Worm (Caenorhabditis elegans) whole organism, young adult: Measurements from ENCODE around the gene rde-12.
A peak's percentile ranks its signal among the peaks of the same experiment; 100 is the strongest.

ENCODE experiments used
- C17E4.6 ChIP-seq: fragments of 200-800 bp; sonication (Bioruptor generic); IDR thresholded peaks from 2 replicates; pipeline ENCODE4 v1.3.6; 2022; ENCODE audit warnings: missing genetic modification reagents, missing genetic modification characterization, missing compliant biosample characterization
- D2030.7 ChIP-seq: fragments of 200-800 bp; sonication (Bioruptor generic); IDR thresholded peaks from 2 replicates; pipeline ENCODE4 v1.3.6; 2022; ENCODE audit warnings: missing genetic modification reagents, missing genetic modification characterization, missing compliant biosample characterization
- F10E7.11 ChIP-seq: sonication (generic microtip); optimal IDR thresholded peaks from 2 replicates; lab custom pipeline; 2017; ENCODE audit warnings: mild to moderate bottlenecking, missing genetic modification characterization, moderate library complexity, missing compliant biosample characterization
- F23B12.7 ChIP-seq: sonication (generic microtip); optimal IDR thresholded peaks from 2 replicates; lab custom pipeline; 2017; ENCODE audit warnings: missing genetic modification characterization, mild to moderate bottlenecking, missing compliant biosample characterization, antibody characterized with exemption, moderate library complexity; ENCODE audit not compliant: insufficient read depth
- F33H1.4 ChIP-seq: fragments of 200-800 bp; sonication (Bioruptor generic); IDR thresholded peaks from 2 replicates; pipeline ENCODE4 v1.3.6; 2022; ENCODE audit warnings: missing genetic modification reagents, missing genetic modification characterization, missing compliant biosample characterization
- F37B4.10 ChIP-seq: fragments of 200-800 bp; sonication (Bioruptor generic); IDR thresholded peaks from 2 replicates; pipeline ENCODE4 v1.3.6; 2022; ENCODE audit warnings: missing genetic modification characterization, missing compliant biosample characterization
- F57A8.1 ChIP-seq: fragments of 200-800 bp; sonication (Bioruptor generic); optimal IDR thresholded peaks from 2 replicates; lab custom pipeline; 2018; ENCODE audit warnings: mild to moderate bottlenecking, missing genetic modification characterization, moderate library complexity, missing compliant biosample characterization
- F57C9.4 ChIP-seq: sonication (generic microtip); optimal IDR thresholded peaks from 2 replicates; lab custom pipeline; 2017; ENCODE audit warnings: mild to moderate bottlenecking, missing genetic modification characterization, missing compliant biosample characterization
- Y53F4B.3 ChIP-seq: fragments of 200-800 bp; sonication (Bioruptor generic); IDR thresholded peaks from 2 replicates; pipeline ENCODE4 v1.3.6; 2022; ENCODE audit warnings: missing genetic modification reagents, missing genetic modification characterization, missing compliant biosample characterization
- Y56A3A.18 ChIP-seq: fragments of 200-800 bp; sonication (Bioruptor generic); IDR thresholded peaks from 2 replicates; pipeline ENCODE4 v1.3.6; 2022; ENCODE audit warnings: missing genetic modification reagents, missing genetic modification characterization, missing compliant biosample characterization
- Y79H2A.3 ChIP-seq: fragments of 200-800 bp; sonication (Bioruptor generic); conservative IDR thresholded peaks from 2 replicates; pipeline ENCODE4 v1.3.6; 2022; ENCODE audit warnings: missing genetic modification reagents, missing genetic modification characterization, missing compliant biosample characterization
- Y95B8A.8 ChIP-seq: fragments of 200-800 bp; sonication (Bioruptor generic); IDR thresholded peaks from 2 replicates; pipeline ENCODE4 v1.3.6; 2022; ENCODE audit warnings: missing genetic modification reagents, missing genetic modification characterization, missing compliant biosample characterization
- ZK185.1 ChIP-seq: sonication (generic microtip); optimal IDR thresholded peaks from 2 replicates; lab custom pipeline; 2016; ENCODE audit warnings: mild to moderate bottlenecking, missing genetic modification characterization, missing compliant biosample characterization; ENCODE audit not compliant: poor library complexity, severe bottlenecking
- ama-1 ChIP-seq, 3 experiments: fragments of 150-350 bp in 1 of 3; sonication (generic microtip) in 2 of 3; optimal IDR thresholded peaks; 2 replicates each; lab custom pipeline; 2014 to 2018; ENCODE audit warnings: missing biosample characterization in 2 of 3, missing genetic modification characterization in 2 of 3, missing genetic modification reagents in 2 of 3
- athp-1 ChIP-seq: sonication (generic microtip); optimal IDR thresholded peaks from 2 replicates; lab custom pipeline; 2017; ENCODE audit warnings: mild to moderate bottlenecking, missing genetic modification characterization, missing compliant biosample characterization
- attf-5 ChIP-seq: fragments of 200-800 bp; sonication (Bioruptor generic); optimal IDR thresholded peaks from 2 replicates; lab custom pipeline; 2018; ENCODE audit warnings: mild to moderate bottlenecking, missing genetic modification characterization, missing compliant biosample characterization
- attf-6 ChIP-seq: fragments of 200-800 bp; sonication (Bioruptor generic); IDR thresholded peaks from 2 replicates; pipeline ENCODE4 v1.3.6; 2022; ENCODE audit warnings: missing genetic modification reagents, missing genetic modification characterization, missing compliant biosample characterization
- bed-2 ChIP-seq: fragments of 200-800 bp; sonication (Bioruptor generic); IDR thresholded peaks from 2 replicates; pipeline ENCODE4 v1.3.6; 2022; ENCODE audit warnings: missing genetic modification reagents, missing genetic modification characterization, missing compliant biosample characterization
- ccch-3 ChIP-seq: fragments of 200-800 bp; sonication (Bioruptor generic); optimal IDR thresholded peaks from 2 replicates; lab custom pipeline; 2018; ENCODE audit warnings: mild to moderate bottlenecking, missing genetic modification characterization, missing compliant biosample characterization
- cebp-2 ChIP-seq: fragments of 200-800 bp; sonication (Bioruptor generic); IDR thresholded peaks from 2 replicates; pipeline ENCODE4 v1.3.6; 2022; ENCODE audit warnings: missing genetic modification characterization, missing compliant biosample characterization
- ceh-58 ChIP-seq: fragments of 200-800 bp; sonication (Bioruptor generic); IDR thresholded peaks from 2 replicates; pipeline ENCODE4 v1.3.6; 2022; ENCODE audit warnings: missing genetic modification characterization, missing compliant biosample characterization
- ceh-91 ChIP-seq: fragments of 200-800 bp; sonication (Bioruptor generic); IDR thresholded peaks from 2 replicates; pipeline ENCODE4 v1.3.6; 2022; ENCODE audit warnings: missing genetic modification reagents, missing genetic modification characterization, missing compliant biosample characterization
- chd-7 ChIP-seq: sonication (generic microtip); optimal IDR thresholded peaks from 2 replicates; lab custom pipeline; 2016; ENCODE audit warnings: mild to moderate bottlenecking, missing genetic modification characterization, moderate library complexity, missing compliant biosample characterization
- dpl-1 ChIP-seq: fragments of 150-350 bp; optimal IDR thresholded peaks from 2 replicates; lab custom pipeline; 2014; ENCODE audit warnings: missing biosample characterization, missing genetic modification reagents, missing genetic modification characterization
- egrh-3 ChIP-seq: fragments of 200-800 bp; sonication (Bioruptor generic); IDR thresholded peaks from 2 replicates; pipeline ENCODE4 v1.3.6; 2022; ENCODE audit warnings: missing genetic modification reagents, missing genetic modification characterization, missing compliant biosample characterization
- ekl-4 ChIP-seq: fragments of 200-800 bp; sonication (Bioruptor generic); IDR thresholded peaks from 2 replicates; pipeline ENCODE4 v1.3.6; 2022; ENCODE audit warnings: missing genetic modification reagents, missing genetic modification characterization, missing compliant biosample characterization
- gei-17 ChIP-seq: fragments of 200-800 bp; sonication (Bioruptor generic); optimal IDR thresholded peaks from 2 replicates; lab custom pipeline; 2018; ENCODE audit warnings: mild to moderate bottlenecking, missing genetic modification characterization, missing compliant biosample characterization
- him-1 ChIP-seq: sonication (generic microtip); optimal IDR thresholded peaks from 2 replicates; lab custom pipeline; 2016; ENCODE audit warnings: missing genotype, missing genetic modification reagents, missing genetic modification characterization, missing compliant biosample characterization
- hsf-1 ChIP-seq: fragments of 200-800 bp; sonication (Bioruptor generic); IDR thresholded peaks from 2 replicates; pipeline ENCODE4 v1.3.6; 2022; ENCODE audit warnings: missing genetic modification reagents, missing genetic modification characterization, missing compliant biosample characterization
- lin-26 ChIP-seq: fragments of 200-800 bp; sonication (Bioruptor generic); IDR thresholded peaks from 2 replicates; pipeline ENCODE4 v1.3.6; 2022; ENCODE audit warnings: missing genetic modification reagents, missing genetic modification characterization, missing compliant biosample characterization
- lsl-1 ChIP-seq: fragments of 200-800 bp; sonication (Bioruptor generic); optimal IDR thresholded peaks from 2 replicates; lab custom pipeline; 2018; ENCODE audit warnings: mild to moderate bottlenecking, missing genetic modification characterization, moderate library complexity, missing compliant biosample characterization
- madf-10 ChIP-seq: sonication (generic microtip); optimal IDR thresholded peaks from 2 replicates; lab custom pipeline; 2016; ENCODE audit warnings: mild to moderate bottlenecking, missing genetic modification characterization, missing compliant biosample characterization
- madf-6 ChIP-seq: fragments of 200-800 bp; sonication (Bioruptor generic); IDR thresholded peaks from 2 replicates; pipeline ENCODE4 v1.3.6; 2022; ENCODE audit warnings: missing genetic modification reagents, missing genetic modification characterization, missing compliant biosample characterization
- mcd-1 ChIP-seq: fragments of 200-800 bp; sonication (Bioruptor generic); IDR thresholded peaks from 2 replicates; pipeline ENCODE4 v1.3.6; 2022; ENCODE audit warnings: missing genetic modification reagents, missing genetic modification characterization, missing compliant biosample characterization
- nhr-179 ChIP-seq: sonication (generic microtip); optimal IDR thresholded peaks from 2 replicates; lab custom pipeline; 2016; ENCODE audit warnings: mild to moderate bottlenecking, missing genetic modification characterization, missing compliant biosample characterization
- nhr-27 ChIP-seq: fragments of 200-800 bp; sonication (Bioruptor generic); optimal IDR thresholded peaks from 2 replicates; lab custom pipeline; 2018; ENCODE audit warnings: mild to moderate bottlenecking, missing genetic modification characterization, moderate library complexity, missing compliant biosample characterization
- nhr-80 ChIP-seq: sonication (generic microtip); optimal IDR thresholded peaks from 2 replicates; lab custom pipeline; 2016; ENCODE audit warnings: missing genetic modification characterization, missing compliant biosample characterization
- rcor-1 ChIP-seq: fragments of 200-800 bp; sonication (Bioruptor generic); IDR thresholded peaks from 2 replicates; pipeline ENCODE4 v1.3.6; 2022; ENCODE audit warnings: missing genetic modification reagents, missing genetic modification characterization, missing compliant biosample characterization
- snpc-3.4 ChIP-seq: sonication (generic microtip); optimal IDR thresholded peaks from 2 replicates; lab custom pipeline; 2017; ENCODE audit warnings: missing genetic modification characterization, mild to moderate bottlenecking, missing compliant biosample characterization, antibody characterized with exemption, moderate library complexity, missing genotype, missing genetic modification reagents
- somi-1 ChIP-seq: fragments of 200-800 bp; sonication (Bioruptor generic); optimal IDR thresholded peaks from 2 replicates; lab custom pipeline; 2018; ENCODE audit warnings: mild to moderate bottlenecking, missing genetic modification characterization, missing compliant biosample characterization
- tbp1 ChIP-seq: fragments of 200-800 bp; sonication (Bioruptor generic); optimal IDR thresholded peaks from 2 replicates; lab custom pipeline; 2018; ENCODE audit warnings: mild to moderate bottlenecking, missing genetic modification characterization, missing compliant biosample characterization
- unc-62 ChIP-seq: fragments of 150-350 bp; optimal IDR thresholded peaks from 2 replicates; lab custom pipeline; 2014; ENCODE audit warnings: missing biosample characterization, missing genetic modification reagents, missing genetic modification characterization
- xnd-1 ChIP-seq: sonication (generic microtip); optimal IDR thresholded peaks from 2 replicates; lab custom pipeline; 2016; ENCODE audit warnings: missing genotype, missing genetic modification reagents, missing genetic modification characterization, missing compliant biosample characterization
- zim-3 ChIP-seq: sonication (generic microtip); optimal IDR thresholded peaks from 2 replicates; lab custom pipeline; 2017; ENCODE audit warnings: mild to moderate bottlenecking, missing genetic modification characterization, moderate library complexity, missing compliant biosample characterization
- ztf-18 ChIP-seq: sonication (generic microtip); optimal IDR thresholded peaks from 2 replicates; lab custom pipeline; 2016; ENCODE audit warnings: missing genotype, mild to moderate bottlenecking, missing genetic modification characterization, missing compliant biosample characterization
- ztf-26 ChIP-seq: sonication (generic microtip); optimal IDR thresholded peaks from 2 replicates; lab custom pipeline; 2017; ENCODE audit warnings: missing genetic modification characterization, missing compliant biosample characterization

rde-12 gene

DNA sequence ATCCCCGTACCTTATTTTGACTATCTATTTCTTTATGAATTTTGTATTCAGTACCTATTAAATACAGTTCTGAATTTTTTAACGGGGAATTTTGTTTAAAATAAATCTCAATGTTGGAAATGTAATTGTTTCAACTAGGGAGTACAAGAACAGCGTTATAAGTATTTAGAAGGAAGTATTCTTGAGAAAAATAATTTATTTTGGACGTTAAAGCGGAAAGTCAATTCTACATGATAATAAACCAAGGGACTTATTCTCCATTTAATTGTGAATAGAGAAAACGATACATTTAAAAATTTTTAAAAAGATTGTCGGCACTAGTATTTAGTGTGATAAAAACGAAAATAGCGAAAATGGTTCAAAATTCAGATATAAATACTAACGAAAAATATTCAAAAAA lies 4.0 kb downstream of the rde-12 start (continued):
- TF ChIP-seq C17E4.6 (no peak), athp-1 (tag; lab: Kevin White, UChicago) (peak; percentile 64), ztf-26 (no peak), Y95B8A.8 (GFP tag; lab: Robert Waterston, UW) (peak; percentile 73), ceh-58 (GFP tag; lab: Robert Waterston, UW) (0 out of 2 replicates have a peak, but pooled peaks have one; percentile 12), zim-3 (tag; lab: Kevin White, UChicago) (no peak), him-1 (peak; percentile 71), F37B4.10 (GFP tag; lab: Robert Waterston, UW) (no peak), rcor-1 (GFP tag; lab: Robert Waterston, UW) (peak; percentile 59), F57C9.4 (tag; lab: Kevin White, UChicago) (no peak), madf-10 (tag; lab: Kevin White, UChicago) (no peak), ztf-18 (tag; lab: Kevin White, UChicago) (peak; percentile 24), ZK185.1 (no peak), F57A8.1 (GFP tag; lab: Kevin White, UChicago) (no peak)

DNA sequence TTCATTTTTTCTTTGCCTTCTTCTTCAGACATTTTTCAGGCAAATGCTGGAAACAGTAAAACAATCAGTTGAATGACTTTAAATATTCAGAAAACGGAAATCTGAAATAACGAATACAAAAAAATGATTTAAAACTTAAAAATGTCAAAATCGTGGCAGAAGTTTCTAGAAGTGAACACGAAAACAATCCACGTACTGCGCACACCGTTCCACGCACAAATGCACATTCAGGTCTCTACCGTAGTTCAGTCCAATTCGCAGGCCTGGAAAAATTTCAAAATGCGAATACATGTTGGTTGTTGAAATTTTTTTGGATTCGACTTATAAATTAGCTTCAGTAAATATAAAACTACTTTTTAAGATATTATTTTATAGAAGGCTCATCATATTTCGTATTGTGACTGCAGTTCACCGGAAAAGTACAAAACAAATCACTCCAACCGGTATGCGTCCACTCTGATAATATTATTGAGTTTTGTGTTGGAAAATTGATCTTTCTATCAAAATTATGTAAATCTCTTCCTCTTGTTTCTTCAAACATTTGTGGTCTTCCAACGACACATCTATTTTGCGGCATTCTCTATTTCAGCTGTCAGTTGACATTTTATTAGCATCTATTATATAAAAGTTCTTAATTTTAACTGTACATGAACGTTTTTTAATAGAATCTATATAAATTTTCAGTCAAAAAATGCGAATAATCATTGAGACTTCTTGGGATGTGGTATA lies 6.9 kb downstream of the rde-12 start, which contains the start of the genes mip-2 and F58G11.4:
Gene mip-2, minus strand, starts transcription at position 48 of the 729 bp plus-strand sequence.
Gene F58G11.4, plus strand, starts transcription at position 679 of the 729 bp plus-strand sequence.
- TF ChIP-seq Y79H2A.3 (GFP tag; lab: Robert Waterston, UW) (no peak), F23B12.7 (tag; lab: Kevin White, UChicago) (no peak), rcor-1 (GFP tag; lab: Robert Waterston, UW) (peak; percentile 9; the same call in 1 of the 2 replicates), ztf-26 (no peak), somi-1 (GFP tag; lab: Kevin White, UChicago) (no peak), nhr-179 (tag; lab: Kevin White, UChicago) (no peak), dpl-1 (GFP tag; lab: Kevin White, UChicago) (no peak), F10E7.11 (tag; lab: Kevin White, UChicago) (no peak), mcd-1 (GFP tag; lab: Robert Waterston, UW) (0 out of 2 replicates have a peak, but pooled peaks have one; percentile 25), xnd-1 (tag; lab: Kevin White, UChicago) (peak; percentile 58), bed-2 (GFP tag; lab: Robert Waterston, UW) (no peak), ceh-91 (GFP tag; lab: Robert Waterston, UW) (peak; percentile 81), Y56A3A.18 (GFP tag; lab: Robert Waterston, UW) (no peak), chd-7 (tag; lab: Kevin White, UChicago) (no peak), ceh-58 (GFP tag; lab: Robert Waterston, UW) (no peak), nhr-80 (tag; lab: Kevin White, UChicago) (no peak), snpc-3.4 (tag; lab: Kevin White, UChicago) (no peak), lsl-1 (peak; percentile 90), attf-6 (no peak), lin-26 (GFP tag; lab: Robert Waterston, UW) (no peak), F57C9.4 (tag; lab: Kevin White, UChicago) (no peak), nhr-27 (no peak), madf-6 (GFP tag; lab: Robert Waterston, UW) (peak; percentile 94), gei-17 (GFP tag; lab: Kevin White, UChicago) (no peak), D2030.7 (peak; percentile 43), egrh-3 (GFP tag; lab: Robert Waterston, UW) (no peak), attf-5 (GFP tag; lab: Kevin White, UChicago) (no peak), F33H1.4 (peak; percentile 43), unc-62 (GFP tag; lab: Kevin White, UChicago) (no peak), ekl-4 (GFP tag; lab: Robert Waterston, UW) (no peak), tbp1 (GFP tag; lab: Kevin White, UChicago) (peak; percentile 3), ama-1 (optimal IDR thresholded peaks at IDR 0.05; lab: Kevin White, UChicago) (no peak), ama-1 (GFP tag; optimal IDR thresholded peaks at IDR 0.05; lab: Kevin White, UChicago) (no peak), F57A8.1 (GFP tag; lab: Kevin White, UChicago) (no peak), Y53F4B.3 (GFP tag; lab: Robert Waterston, UW) (no peak), cebp-2 (no peak), hsf-1 (peak; percentile 96), ccch-3 (no peak)
